Worm (Caenorhabditis elegans): ENCODE results near the gene Y73B6BL.44.

DNA sequence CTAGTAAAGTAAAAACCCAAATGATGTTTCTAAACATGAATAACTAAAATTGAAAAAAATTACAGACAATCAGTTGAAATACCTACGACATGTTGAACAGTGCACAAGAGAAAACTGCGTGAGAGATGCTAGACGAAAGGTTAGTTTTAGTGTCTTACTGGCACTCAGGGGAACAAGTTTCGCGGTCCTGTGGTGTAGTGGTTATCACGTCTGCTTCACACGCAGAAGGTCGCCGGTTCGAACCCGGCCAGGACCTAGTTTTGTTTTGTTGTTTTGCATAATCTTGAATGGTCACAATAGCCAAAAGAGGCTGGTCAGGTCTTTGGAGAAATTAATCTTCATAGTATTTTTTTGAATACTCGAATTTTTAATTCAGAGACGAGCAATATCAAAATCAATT is 12.4 kb upstream of the Y73B6BL.44 start:
- TF ChIP-seq fos-1 (tag; optimal IDR thresholded peaks at IDR 0.05): peak; percentile 56
- TF ChIP-seq blmp-1 (tag; optimal IDR thresholded peaks at IDR 0.05; ENCODE audit: insufficient read depth): no peak
- TF ChIP-seq nhr-6 (tag; optimal IDR thresholded peaks at IDR 0.05): no peak
- TF ChIP-seq ztf-11 (tag; optimal IDR thresholded peaks at IDR 0.05): no peak
- TF ChIP-seq nhr-237 (tag; optimal IDR thresholded peaks at IDR 0.05): no peak
- no peak for TF ChIP-seq zag-1 (tag; optimal IDR thresholded peaks at IDR 0.05)
- TF ChIP-seq egl-27 (tag; optimal IDR thresholded peaks at IDR 0.05): no peak
